Fruit fly (Drosophila melanogaster) whole organism, embryonic: Measurements from ENCODE around the gene RpL24.

Experiments
- Aef1 ChIP-seq: fragments of 200-800 bp; sonication (Bioruptor generic); IDR thresholded peaks from 3 replicates; pipeline ENCODE4 v1.3.6; 2022; ENCODE audit warnings: missing biosample characterization, missing genetic modification characterization
- Antp ChIP-seq: fragments of 200-800 bp; sonication (Bioruptor generic); optimal IDR thresholded peaks from 3 replicates; lab custom pipeline; 2016; ENCODE audit warnings: missing biosample characterization, missing genetic modification characterization
- Atf3 ChIP-seq: fragments of 200-800 bp; sonication (Bioruptor generic); optimal IDR thresholded peaks from 3 replicates; lab custom pipeline; 2016; ENCODE audit warnings: missing biosample characterization, missing genetic modification characterization
- CG10431 ChIP-seq: fragments of 200-800 bp; sonication (Bioruptor generic); optimal IDR thresholded peaks from 3 replicates; lab custom pipeline; 2018; ENCODE audit warnings: missing biosample characterization, mild to moderate bottlenecking, missing genetic modification characterization
- CG11696 ChIP-seq: fragments of 200-800 bp; sonication (Bioruptor generic); IDR thresholded peaks from 2 replicates; pipeline ENCODE4 v1.3.6; 2022; ENCODE audit warnings: missing biosample characterization, missing genetic modification characterization
- CG12104 ChIP-seq: fragments of 200-800 bp; sonication (Bioruptor generic); optimal IDR thresholded peaks from 3 replicates; lab custom pipeline; 2016; ENCODE audit warnings: missing biosample characterization, missing genetic modification characterization
- CG12236 ChIP-seq: fragments of 200-800 bp; sonication (Bioruptor generic); optimal IDR thresholded peaks from 2 replicates; lab custom pipeline; 2016; ENCODE audit warnings: missing biosample characterization, missing genetic modification characterization
- CG12942 ChIP-seq: fragments of 200-800 bp; sonication (Bioruptor generic); optimal IDR thresholded peaks from 3 replicates; lab custom pipeline; 2016; ENCODE audit warnings: missing biosample characterization, missing genetic modification characterization
- CG16815 ChIP-seq: fragments of 200-800 bp; sonication (Bioruptor generic); optimal IDR thresholded peaks from 3 replicates; lab custom pipeline; 2017; ENCODE audit warnings: missing biosample characterization, mild to moderate bottlenecking, missing genetic modification characterization
- CG17568 ChIP-seq: fragments of 200-800 bp; sonication (Bioruptor generic); optimal IDR thresholded peaks from 2 replicates; lab custom pipeline; 2018; ENCODE audit warnings: missing biosample characterization, mild to moderate bottlenecking, missing genetic modification characterization, moderate library complexity
- CG2120 ChIP-seq: fragments of 200-800 bp; sonication (Bioruptor generic); optimal IDR thresholded peaks from 3 replicates; lab custom pipeline; 2016; ENCODE audit warnings: missing biosample characterization, missing genetic modification characterization
- CG2889 ChIP-seq: fragments of 200-800 bp; sonication (Bioruptor generic); IDR thresholded peaks from 3 replicates; pipeline ENCODE4 v1.3.6; 2022; ENCODE audit warnings: missing biosample characterization, missing genetic modification characterization
- CG32772 ChIP-seq: fragments of 200-800 bp; sonication (Bioruptor generic); IDR thresholded peaks from 2 replicates; pipeline ENCODE4 v1.3.6; 2022; ENCODE audit warnings: missing biosample characterization, missing genetic modification characterization
- CG3847 ChIP-seq: fragments of 200-800 bp; sonication (Bioruptor generic); IDR thresholded peaks from 2 replicates; pipeline ENCODE4 v1.3.6; 2022; ENCODE audit warnings: missing biosample characterization, missing genetic modification characterization
- CG4282 ChIP-seq: fragments of 200-800 bp; sonication (Bioruptor generic); optimal IDR thresholded peaks from 2 replicates; lab custom pipeline; 2016; ENCODE audit warnings: missing biosample characterization, missing genetic modification characterization
- CG4360 ChIP-seq: fragments of 200-800 bp; sonication (Bioruptor generic); IDR thresholded peaks from 2 replicates; pipeline ENCODE4 v1.3.6; 2022; ENCODE audit warnings: missing biosample characterization, missing genetic modification characterization
- CG7357 ChIP-seq: fragments of 200-800 bp; sonication (Bioruptor generic); IDR thresholded peaks from 3 replicates; pipeline ENCODE4 v1.3.6; 2022; ENCODE audit warnings: missing biosample characterization, missing genetic modification characterization
- CG7987 ChIP-seq: fragments of 200-800 bp; sonication (Bioruptor generic); optimal IDR thresholded peaks from 2 replicates; lab custom pipeline; 2018; ENCODE audit warnings: missing biosample characterization, mild to moderate bottlenecking, missing genetic modification characterization, moderate library complexity
- CG8290 ChIP-seq, 3 experiments: fragments of 200-800 bp; sonication (Bioruptor generic); optimal IDR thresholded peaks; 2 replicates each; lab custom pipeline; 2016 to 2019; ENCODE audit warnings: missing biosample characterization in 3 of 3, missing genetic modification characterization in 3 of 3, mild to moderate bottlenecking in 2 of 3, moderate library complexity in 1 of 3
- CG8359 ChIP-seq: fragments of 200-800 bp; sonication (Bioruptor generic); optimal IDR thresholded peaks from 2 replicates; lab custom pipeline; 2017; ENCODE audit warnings: missing biosample characterization, mild to moderate bottlenecking, missing genetic modification characterization, borderline replicate concordance
- Ets65A ChIP-seq: fragments of 200-800 bp; sonication (Bioruptor generic); peaks from one replicate; lab custom pipeline; 2016; ENCODE audit warnings: missing biosample characterization, missing genetic modification characterization
- Gsc ChIP-seq: fragments of 200-800 bp; sonication (Bioruptor generic); IDR thresholded peaks from 2 replicates; pipeline ENCODE4 v1.3.6; 2022; ENCODE audit warnings: missing biosample characterization, missing genetic modification characterization
- Gug ChIP-seq: fragments of 200-800 bp; sonication (Bioruptor generic); IDR thresholded peaks from 4 replicates; pipeline ENCODE4 v1.3.6; 2022; ENCODE audit warnings: missing biosample characterization, missing genetic modification characterization
- HLH3B ChIP-seq: fragments of 200-800 bp; sonication (Bioruptor generic); IDR thresholded peaks from 2 replicates; pipeline ENCODE4 v1.3.6; 2022; ENCODE audit warnings: missing biosample characterization, missing genetic modification characterization
- HmgZ ChIP-seq: fragments of 200-800 bp; sonication (Bioruptor generic); optimal IDR thresholded peaks from 2 replicates; lab custom pipeline; 2018; ENCODE audit warnings: missing biosample characterization, mild to moderate bottlenecking, missing genetic modification characterization
- Hr3 ChIP-seq: fragments of 200-800 bp; sonication (Bioruptor generic); optimal IDR thresholded peaks from 3 replicates; lab custom pipeline; 2016; ENCODE audit warnings: missing biosample characterization, missing genetic modification characterization
- NK7.1 ChIP-seq: fragments of 200-800 bp; sonication (Bioruptor generic); optimal IDR thresholded peaks from 3 replicates; lab custom pipeline; 2016; ENCODE audit warnings: missing biosample characterization, missing genetic modification characterization
- Scr ChIP-seq: fragments of 200-800 bp; sonication (Bioruptor generic); IDR thresholded peaks from 2 replicates; pipeline ENCODE4 v1.3.6; 2022; ENCODE audit warnings: missing biosample characterization, missing genetic modification characterization; ENCODE audit not compliant: partially characterized antibody
- Sin3A ChIP-seq: fragments of >200 bp; optimal IDR thresholded peaks from 2 replicates; lab custom pipeline; 2018
- ap ChIP-seq: fragments of 200-800 bp; sonication (Bioruptor generic); IDR thresholded peaks from 2 replicates; pipeline ENCODE4 v1.3.6; 2022; ENCODE audit warnings: missing biosample characterization, missing genetic modification characterization
- ase ChIP-seq: fragments of 200-800 bp; sonication (Bioruptor generic); IDR thresholded peaks from 3 replicates; pipeline ENCODE4 v1.3.6; 2022; ENCODE audit warnings: missing biosample characterization, missing genetic modification characterization
- chm ChIP-seq: fragments of 200-800 bp; sonication (Bioruptor generic); IDR thresholded peaks from 2 replicates; pipeline ENCODE4 v1.3.6; 2022; ENCODE audit warnings: missing biosample characterization, missing genetic modification characterization
- da ChIP-seq: fragments of 200-800 bp; sonication (Bioruptor generic); optimal IDR thresholded peaks from 2 replicates; lab custom pipeline; 2016; ENCODE audit warnings: missing biosample characterization, missing genetic modification characterization
- gfzf ChIP-seq: fragments of 200-800 bp; sonication (Bioruptor generic); optimal IDR thresholded peaks from 2 replicates; lab custom pipeline; 2016; ENCODE audit warnings: missing biosample characterization, mild to moderate bottlenecking, missing genetic modification characterization, moderate library complexity
- gsb ChIP-seq: fragments of 200-800 bp; sonication (Bioruptor generic); IDR thresholded peaks from 2 replicates; pipeline ENCODE4 v1.3.6; 2022; ENCODE audit warnings: missing biosample characterization, missing genetic modification characterization
- gt ChIP-seq: fragments of 200-800 bp; sonication (Bioruptor generic); IDR thresholded peaks from 2 replicates; pipeline ENCODE4 v1.3.6; 2022; ENCODE audit warnings: missing biosample characterization, missing genetic modification characterization
- her ChIP-seq: fragments of 200-800 bp; sonication (Bioruptor generic); optimal IDR thresholded peaks from 2 replicates; lab custom pipeline; 2016; ENCODE audit warnings: missing biosample characterization, missing genetic modification characterization
- ind ChIP-seq: fragments of 200-800 bp; sonication (Bioruptor generic); optimal IDR thresholded peaks from 3 replicates; lab custom pipeline; 2016; ENCODE audit warnings: missing biosample characterization, missing genetic modification characterization
- insv ChIP-seq, 2 experiments: fragments of 200-800 bp; sonication (Bioruptor generic); optimal IDR thresholded peaks; 3 replicates each; lab custom pipeline; 2016 to 2018; ENCODE audit warnings: missing biosample characterization in 2 of 2, missing genetic modification characterization in 2 of 2
- lov ChIP-seq, 2 experiments: fragments of 200-800 bp in 1 of 2; fragments of >200 bp in 1 of 2; sonication (Bioruptor generic) in 1 of 2; IDR thresholded peaks in 1 of 2; optimal IDR thresholded peaks in 1 of 2; 2 replicates in 1 of 2; 3 replicates in 1 of 2; pipeline versions ENCODE4 v1.3.6 to Lab custom; 2017 to 2022; ENCODE audit warnings: missing biosample characterization in 1 of 2, missing genetic modification characterization in 1 of 2
- oc ChIP-seq: fragments of 200-800 bp; sonication (Bioruptor generic); optimal IDR thresholded peaks from 2 replicates; lab custom pipeline; 2018; ENCODE audit warnings: missing biosample characterization, mild to moderate bottlenecking, missing genetic modification characterization, moderate library complexity
- pb ChIP-seq: fragments of 200-800 bp; sonication (Bioruptor generic); optimal IDR thresholded peaks from 3 replicates; lab custom pipeline; 2016; ENCODE audit warnings: missing biosample characterization, missing genetic modification characterization
- pros ChIP-seq: fragments of 200-800 bp; sonication (Bioruptor generic); optimal IDR thresholded peaks from 3 replicates; lab custom pipeline; 2019; ENCODE audit warnings: missing biosample characterization, mild to moderate bottlenecking, missing genetic modification characterization, moderate library complexity
- pum ChIP-seq: fragments of 200-800 bp; sonication (Bioruptor generic); optimal IDR thresholded peaks from 2 replicates; lab custom pipeline; 2016; ENCODE audit warnings: missing biosample characterization, missing genetic modification characterization
- slou ChIP-seq: fragments of 200-800 bp; sonication (Bioruptor generic); optimal IDR thresholded peaks from 3 replicates; lab custom pipeline; 2016; ENCODE audit warnings: missing biosample characterization, missing genetic modification characterization
- sob ChIP-seq: fragments of 200-800 bp; sonication (Bioruptor generic); IDR thresholded peaks from 2 replicates; pipeline ENCODE4 v1.3.6; 2022; ENCODE audit warnings: missing biosample characterization, missing genetic modification characterization
- ssp ChIP-seq: fragments of 200-800 bp; sonication (Bioruptor generic); IDR thresholded peaks from 2 replicates; pipeline ENCODE4 v1.3.6; 2022; ENCODE audit warnings: missing biosample characterization, missing genetic modification characterization
- sug ChIP-seq: fragments of 200-800 bp; optimal IDR thresholded peaks from 2 replicates; lab custom pipeline; 2019; ENCODE audit warnings: missing biosample characterization, mild to moderate bottlenecking, missing genetic modification characterization, moderate library complexity
- tap ChIP-seq: fragments of 200-800 bp; optimal IDR thresholded peaks from 3 replicates; lab custom pipeline; 2019; ENCODE audit warnings: missing biosample characterization, mild to moderate bottlenecking, missing genetic modification characterization, moderate library complexity
- trem ChIP-seq: fragments of 200-800 bp; optimal IDR thresholded peaks from 3 replicates; lab custom pipeline; 2019; ENCODE audit warnings: missing biosample characterization, mild to moderate bottlenecking, missing genetic modification characterization, moderate library complexity
- tx ChIP-seq: fragments of 200-800 bp; sonication (Bioruptor generic); optimal IDR thresholded peaks from 2 replicates; lab custom pipeline; 2016; ENCODE audit warnings: missing biosample characterization, missing genetic modification characterization
- unpg ChIP-seq: fragments of 200-800 bp; sonication (Bioruptor generic); optimal IDR thresholded peaks from 3 replicates; lab custom pipeline; 2018; ENCODE audit warnings: missing biosample characterization, mild to moderate bottlenecking, missing genetic modification characterization, moderate library complexity
- z ChIP-seq: fragments of 200-800 bp; sonication (Bioruptor generic); IDR thresholded peaks from 3 replicates; pipeline ENCODE4 v1.3.6; 2022; ENCODE audit warnings: missing biosample characterization, missing genetic modification characterization

Gene RpL24

DNA sequence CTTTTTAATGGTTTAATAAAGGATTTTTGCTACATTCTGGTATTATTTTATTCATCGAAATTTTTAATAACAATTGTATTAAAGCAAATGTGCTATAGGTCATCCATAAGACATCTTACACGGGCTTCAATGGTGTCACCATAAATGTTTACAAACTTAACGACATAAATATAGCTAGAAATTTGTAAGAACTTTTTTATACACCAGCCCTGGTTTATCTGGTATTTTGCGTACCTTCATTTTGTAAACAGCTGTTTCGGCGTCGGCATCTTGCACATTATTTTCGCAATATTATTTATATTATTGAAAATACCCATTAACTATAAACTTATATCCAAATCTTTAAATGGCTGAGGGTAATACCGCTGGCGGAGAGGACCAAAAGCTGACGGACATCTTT is 27.6 kb downstream of the RpL24 start, which contains the start of gene Tap42 (continued):
- TF ChIP-seq Atf3 (no peak), Gsc (GFP tag; lab: Robert Waterston, UW) (no peak), CG12236 (GFP tag; lab: Kevin White, UChicago) (no peak), sob (GFP tag; lab: Robert Waterston, UW) (no peak), pb (GFP tag; lab: Kevin White, UChicago) (no peak), chm (GFP tag; lab: Robert Waterston, UW) (no peak), gsb (GFP tag; lab: Robert Waterston, UW) (no peak), CG12104 (GFP tag; lab: Kevin White, UChicago) (no peak), tx (no peak), Hr3 (GFP tag; lab: Kevin White, UChicago) (no peak), gt (GFP tag; lab: Robert Waterston, UW) (no peak), CG7357 (no peak), sug (peak; percentile 48), CG16815 (no peak), CG2889 (GFP tag; lab: Robert Waterston, UW) (no peak), Ets65A (no peak), NK7.1 (GFP tag; lab: Kevin White, UChicago) (no peak), CG11696 (no peak), her (no peak), CG4360 (GFP tag; lab: Robert Waterston, UW) (no peak), HmgZ (tag; lab: Kevin White, UChicago) (peak; percentile 25), CG8290 (GFP tag; optimal IDR thresholded peaks at IDR 0.05; lab: Kevin White, UChicago) (no peak), CG8290 (tag; optimal IDR thresholded peaks at IDR 0.05; lab: Kevin White, UChicago) (no peak), Sin3A (lab: Kevin White, UChicago) (no peak), CG2120 (peak; percentile 62), HLH3B (no peak), CG4282 (no peak), insv (GFP tag; optimal IDR thresholded peaks at IDR 0.05; lab: Kevin White, UChicago) (no peak), lov (optimal IDR thresholded peaks at IDR 0.05; lab: Kevin White, UChicago) (no peak), lov (GFP tag; IDR thresholded peaks at IDR 0.05; lab: Robert Waterston, UW) (no peak), oc (tag; lab: Kevin White, UChicago) (no peak), CG17568 (GFP tag; lab: Kevin White, UChicago) (no peak), pros (no peak), CG12942 (no peak), CG32772 (GFP tag; lab: Robert Waterston, UW) (no peak), da (GFP tag; lab: Kevin White, UChicago) (no peak), pum (GFP tag; lab: Kevin White, UChicago) (no peak), trem (tag; lab: Kevin White, UChicago) (peak; percentile 22), CG8359 (GFP tag; lab: Kevin White, UChicago) (no peak), Scr (GFP tag; lab: Robert Waterston, UW) (no peak), Gug (no peak), Antp (GFP tag; lab: Kevin White, UChicago) (no peak), ase (GFP tag; lab: Robert Waterston, UW) (no peak), ssp (GFP tag; lab: Robert Waterston, UW) (no peak), ind (GFP tag; lab: Kevin White, UChicago) (no peak), tap (no peak), gfzf (GFP tag; lab: Kevin White, UChicago) (peak; percentile 20), CG10431 (no peak), ap (GFP tag; lab: Robert Waterston, UW) (no peak), unpg (GFP tag; lab: Kevin White, UChicago) (no peak), CG3847 (GFP tag; lab: Robert Waterston, UW) (no peak), z (GFP tag; lab: Robert Waterston, UW) (no peak), Aef1 (GFP tag; lab: Robert Waterston, UW) (no peak), CG7987 (GFP tag; lab: Kevin White, UChicago) (peak; percentile 5), slou (GFP tag; lab: Kevin White, UChicago) (no peak)
